Worm (Caenorhabditis elegans) whole organism, L4 larva: ENCODE data around the gene tmem-218.

ENCODE experiments used
- F10B5.3 ChIP-seq: sonication (generic microtip); optimal IDR thresholded peaks from 2 replicates; lab custom pipeline; 2016; ENCODE audit warnings: mild to moderate bottlenecking, missing genetic modification characterization, missing compliant biosample characterization
- F44E2.7 ChIP-seq: fragments of 200-800 bp; sonication (Bioruptor generic); IDR thresholded peaks from 2 replicates; pipeline ENCODE4 v2.1.2; 2022; ENCODE audit warnings: missing genetic modification characterization, missing compliant biosample characterization
- T20F7.1 ChIP-seq: fragments of 200-800 bp; sonication (Bioruptor generic); optimal IDR thresholded peaks from 2 replicates; lab custom pipeline; 2018; ENCODE audit warnings: mild to moderate bottlenecking, missing genetic modification characterization, missing compliant biosample characterization
- T26A8.4 ChIP-seq: fragments of 200-800 bp; sonication (Bioruptor generic); IDR thresholded peaks from 2 replicates; pipeline ENCODE4 v1.3.6; 2022; ENCODE audit warnings: missing genetic modification characterization, missing compliant biosample characterization
- Y5F2A.4 ChIP-seq: fragments of 200-800 bp; sonication (Bioruptor generic); optimal IDR thresholded peaks from 2 replicates; lab custom pipeline; 2018; ENCODE audit warnings: mild to moderate bottlenecking, missing genetic modification characterization, missing compliant biosample characterization
- ZK337.2 ChIP-seq: fragments of 200-800 bp; sonication (Bioruptor generic); IDR thresholded peaks from 2 replicates; pipeline ENCODE4 v1.3.6; 2022; ENCODE audit warnings: missing genetic modification reagents, missing genetic modification characterization, missing compliant biosample characterization
- ZK546.5 ChIP-seq, 2 experiments: sonication (generic microtip); optimal IDR thresholded peaks; 2 replicates each; lab custom pipeline; 2017; ENCODE audit warnings: missing biosample characterization in 2 of 2, missing genetic modification characterization in 2 of 2
- ama-1 ChIP-seq: fragments of 150-350 bp; optimal IDR thresholded peaks from 2 replicates; lab custom pipeline; 2014; ENCODE audit warnings: inconsistent platforms, mixed read lengths
- arid-1 ChIP-seq: fragments of 200-800 bp; sonication (Bioruptor generic); conservative IDR thresholded peaks from 2 replicates; pipeline ENCODE4 v1.3.6; 2022; ENCODE audit warnings: missing genetic modification reagents, missing genetic modification characterization, missing compliant biosample characterization
- ceh-28 ChIP-seq: fragments of 150-350 bp; optimal IDR thresholded peaks from 2 replicates; lab custom pipeline; 2014; ENCODE audit warnings: missing biosample characterization, missing genetic modification reagents, missing genetic modification characterization
- ceh-32 ChIP-seq: sonication (generic microtip); optimal IDR thresholded peaks from 2 replicates; lab custom pipeline; 2016; ENCODE audit warnings: mild to moderate bottlenecking, missing genetic modification characterization, missing compliant biosample characterization; ENCODE audit not compliant: poor library complexity
- ceh-44 ChIP-seq: fragments of 200-800 bp; sonication (Bioruptor generic); IDR thresholded peaks from 2 replicates; pipeline ENCODE4 v1.3.6; 2022; ENCODE audit warnings: missing genetic modification reagents, missing genetic modification characterization, missing compliant biosample characterization
- ceh-82 ChIP-seq: sonication (generic microtip); optimal IDR thresholded peaks from 2 replicates; lab custom pipeline; 2017; ENCODE audit warnings: missing biosample characterization, missing genetic modification characterization
- ctbp-1 ChIP-seq: fragments of 200-800 bp; sonication (Bioruptor generic); IDR thresholded peaks from 2 replicates; pipeline ENCODE4 v1.3.6; 2022; ENCODE audit warnings: missing genetic modification reagents, missing genetic modification characterization, missing compliant biosample characterization
- dmd-8 ChIP-seq: fragments of 200-800 bp; sonication (Bioruptor generic); IDR thresholded peaks from 2 replicates; pipeline ENCODE4 v1.3.6; 2022; ENCODE audit warnings: missing genetic modification characterization, missing compliant biosample characterization
- duxl-1 ChIP-seq: sonication (generic microtip); optimal IDR thresholded peaks from 2 replicates; lab custom pipeline; 2016; ENCODE audit warnings: mild to moderate bottlenecking, missing genetic modification characterization, moderate library complexity, missing compliant biosample characterization; ENCODE audit not compliant: poor library complexity
- egl-27 ChIP-seq: sonication (generic microtip); optimal IDR thresholded peaks from 3 replicates; lab custom pipeline; 2017; ENCODE audit warnings: missing biosample characterization, missing genetic modification reagents, missing genetic modification characterization
- egl-43 ChIP-seq: fragments of 200-800 bp; sonication (Bioruptor generic); IDR thresholded peaks from 2 replicates; pipeline ENCODE4 v1.3.6; 2022; ENCODE audit warnings: missing genetic modification reagents, missing genetic modification characterization, missing compliant biosample characterization
- fos-1 ChIP-seq: fragments of 150-350 bp; optimal IDR thresholded peaks from 2 replicates; lab custom pipeline; 2014; ENCODE audit warnings: missing biosample characterization, missing genetic modification characterization
- hif-1 ChIP-seq, 2 experiments: sonication (generic microtip); optimal IDR thresholded peaks; 2 replicates each; lab custom pipeline; 2016 to 2017; ENCODE audit warnings: missing compliant biosample characterization in 2 of 2, missing genetic modification characterization in 2 of 2, missing genetic modification reagents in 2 of 2, missing genotype in 2 of 2, mild to moderate bottlenecking in 1 of 2
- hlh-11 ChIP-seq: fragments of 200-800 bp; sonication (Bioruptor generic); optimal IDR thresholded peaks from 2 replicates; lab custom pipeline; 2018; ENCODE audit warnings: mild to moderate bottlenecking, missing genetic modification characterization, missing compliant biosample characterization
- hlh-30 ChIP-seq: sonication (generic microtip); optimal IDR thresholded peaks from 2 replicates; lab custom pipeline; 2017; ENCODE audit warnings: antibody characterized with exemption, mild to moderate bottlenecking, missing genetic modification characterization, missing compliant biosample characterization; ENCODE audit not compliant: insufficient read depth
- hmg-1.1 ChIP-seq: fragments of 200-800 bp; sonication (Bioruptor generic); IDR thresholded peaks from 2 replicates; pipeline ENCODE4 v1.3.6; 2022; ENCODE audit warnings: missing genetic modification reagents, missing genetic modification characterization, missing compliant biosample characterization
- lin-15B ChIP-seq: fragments of 150-350 bp; sonication (generic microtip); optimal IDR thresholded peaks from 3 replicates; lab custom pipeline; 2014; ENCODE audit warnings: missing biosample characterization, missing genetic modification characterization
- lin-29 ChIP-seq: fragments of 200-800 bp; sonication (Bioruptor generic); IDR thresholded peaks from 2 replicates; pipeline ENCODE4 v1.3.6; 2022; ENCODE audit warnings: missing genetic modification reagents, missing genetic modification characterization, missing compliant biosample characterization
- lir-3 ChIP-seq: sonication (generic microtip); optimal IDR thresholded peaks from 2 replicates; lab custom pipeline; 2016; ENCODE audit warnings: mild to moderate bottlenecking, missing genetic modification characterization, missing compliant biosample characterization
- mdl-1 ChIP-seq, 2 experiments: fragments of 150-350 bp in 1 of 2; sonication (generic microtip) in 1 of 2; optimal IDR thresholded peaks; 2 replicates each; lab custom pipeline; 2014 to 2017; ENCODE audit warnings: missing biosample characterization in 2 of 2, missing genetic modification characterization in 2 of 2
- mdt-29 ChIP-seq: fragments of 200-800 bp; sonication (Bioruptor generic); IDR thresholded peaks from 2 replicates; pipeline ENCODE4 v1.3.6; 2022; ENCODE audit warnings: missing genetic modification reagents, missing genetic modification characterization, missing compliant biosample characterization
- mep-1 ChIP-seq: fragments of 150-350 bp; sonication (generic microtip); optimal IDR thresholded peaks from 3 replicates; lab custom pipeline; 2014; ENCODE audit warnings: missing biosample characterization, missing genetic modification characterization
- mes-2 ChIP-seq: sonication (generic microtip); optimal IDR thresholded peaks from 2 replicates; lab custom pipeline; 2016; ENCODE audit warnings: missing genotype, mild to moderate bottlenecking, missing genetic modification characterization, missing compliant biosample characterization; ENCODE audit not compliant: poor library complexity, severe bottlenecking
- nhr-10 ChIP-seq: fragments of 150-350 bp; optimal IDR thresholded peaks from 2 replicates; lab custom pipeline; 2014; ENCODE audit warnings: missing biosample characterization, missing genetic modification characterization
- nhr-11 ChIP-seq: fragments of 150-350 bp; optimal IDR thresholded peaks from 2 replicates; lab custom pipeline; 2014; ENCODE audit warnings: missing biosample characterization, missing genetic modification characterization
- nhr-111 ChIP-seq: fragments of 200-800 bp; sonication (Bioruptor generic); optimal IDR thresholded peaks from 2 replicates; lab custom pipeline; 2018; ENCODE audit warnings: mild to moderate bottlenecking, missing genetic modification characterization, missing compliant biosample characterization
- nhr-41 ChIP-seq: fragments of 200-800 bp; sonication (Bioruptor generic); IDR thresholded peaks from 2 replicates; pipeline ENCODE4 v1.3.6; 2022; ENCODE audit warnings: missing genetic modification reagents, missing genetic modification characterization, missing compliant biosample characterization
- nhr-48 ChIP-seq: sonication (generic microtip); optimal IDR thresholded peaks from 2 replicates; lab custom pipeline; 2016; ENCODE audit warnings: mild to moderate bottlenecking, missing genetic modification characterization, missing compliant biosample characterization
- nhr-6 ChIP-seq: fragments of 150-350 bp; optimal IDR thresholded peaks from 2 replicates; lab custom pipeline; 2014; ENCODE audit warnings: missing biosample characterization, missing genetic modification characterization
- pha-4 ChIP-seq, 2 experiments: fragments of 150-350 bp in 1 of 2; fragments of 200-800 bp in 1 of 2; sonication (Bioruptor generic) in 1 of 2; IDR thresholded peaks in 1 of 2; optimal IDR thresholded peaks in 1 of 2; 2 replicates each; pipeline versions ENCODE4 v1.3.6 to Lab custom; 2014 to 2022; ENCODE audit warnings: missing genetic modification characterization in 2 of 2, missing genetic modification reagents in 2 of 2, missing biosample characterization in 1 of 2, missing compliant biosample characterization in 1 of 2
- pqm-1 ChIP-seq: sonication (generic microtip); optimal IDR thresholded peaks from 2 replicates; lab custom pipeline; 2017; ENCODE audit warnings: missing biosample characterization, missing genetic modification characterization
- rbr-2 ChIP-seq: sonication (generic microtip); optimal IDR thresholded peaks from 2 replicates; lab custom pipeline; 2016; ENCODE audit warnings: missing genotype, missing genetic modification characterization, missing compliant biosample characterization
- saeg-2 ChIP-seq: fragments of 200-800 bp; sonication (Bioruptor generic); IDR thresholded peaks from 2 replicates; pipeline ENCODE4 v1.3.6; 2022; ENCODE audit warnings: missing genetic modification reagents, missing genetic modification characterization, missing compliant biosample characterization
- spr-1 ChIP-seq: sonication (generic microtip); optimal IDR thresholded peaks from 2 replicates; lab custom pipeline; 2016; ENCODE audit warnings: mild to moderate bottlenecking, missing genetic modification characterization, missing compliant biosample characterization
- spr-3 ChIP-seq: fragments of 200-800 bp; sonication (Bioruptor generic); optimal IDR thresholded peaks from 2 replicates; lab custom pipeline; 2018; ENCODE audit warnings: mild to moderate bottlenecking, missing genetic modification characterization, missing compliant biosample characterization
- tag-97 ChIP-seq: fragments of 200-800 bp; sonication (Bioruptor generic); IDR thresholded peaks from 2 replicates; pipeline ENCODE4 v1.3.6; 2022; ENCODE audit warnings: missing genetic modification characterization, missing compliant biosample characterization
- tra-1 ChIP-seq: fragments of 200-800 bp; sonication (Bioruptor generic); IDR thresholded peaks from 2 replicates; pipeline ENCODE4 v1.3.6; 2022; ENCODE audit warnings: missing genetic modification reagents, missing genetic modification characterization, missing compliant biosample characterization
- unc-130 ChIP-seq: sonication (generic microtip); optimal IDR thresholded peaks from 2 replicates; lab custom pipeline; 2016; ENCODE audit warnings: missing genetic modification reagents, missing genetic modification characterization, missing compliant biosample characterization
- unc-62 ChIP-seq, 3 experiments: fragments of 150-350 bp in 1 of 3; sonication (generic microtip); optimal IDR thresholded peaks in 2 of 3; peaks in 1 of 3; 1 replicate in 1 of 3; 2 replicates in 2 of 3; lab custom pipeline; 2014 to 2017; ENCODE audit warnings: missing biosample characterization in 3 of 3, missing genetic modification characterization in 3 of 3, missing genetic modification reagents in 3 of 3, missing genotype in 1 of 3
- zag-1 ChIP-seq: fragments of 150-350 bp; optimal IDR thresholded peaks from 2 replicates; lab custom pipeline; 2014; ENCODE audit warnings: missing biosample characterization, missing genetic modification characterization
- zfp-3 ChIP-seq: fragments of 200-800 bp; sonication (Bioruptor generic); conservative IDR thresholded peaks from 2 replicates; pipeline ENCODE4 v1.3.6; 2022; ENCODE audit warnings: missing genetic modification reagents, missing genetic modification characterization, missing compliant biosample characterization
- zip-11 ChIP-seq: fragments of 200-800 bp; sonication (Bioruptor generic); IDR thresholded peaks from 2 replicates; pipeline ENCODE4 v1.3.6; 2022; ENCODE audit warnings: missing genetic modification characterization, missing compliant biosample characterization
- ztf-7 ChIP-seq: fragments of 150-350 bp; optimal IDR thresholded peaks from 2 replicates; lab custom pipeline; 2014; ENCODE audit warnings: missing biosample characterization, missing genetic modification characterization

Gene tmem-218

ce11 chrX:17633166-17633565 lies 16.3 kb upstream of the tmem-218 start:
- TF ChIP-seq fos-1 (tag; lab: Kevin White, UChicago) (no peak), lir-3 (tag; lab: Kevin White, UChicago) (no peak), ztf-7 (tag; lab: Kevin White, UChicago) (no peak), zip-11 (no peak), F44E2.7 (GFP tag; lab: Robert Waterston, UW) (no peak), ZK546.5 (tag; optimal IDR thresholded peaks at IDR 0.05; lab: Kevin White, UChicago) (no peak), unc-62 (GFP tag; optimal IDR thresholded peaks at IDR 0.05 in 1 of 2; lab: Kevin White, UChicago) (peak in 1 of 2 experiments; percentile 95), unc-62 (tag; optimal IDR thresholded peaks at IDR 0.05; lab: Kevin White, UChicago) (no peak), pqm-1 (no peak), dmd-8 (no peak), saeg-2 (GFP tag; lab: Robert Waterston, UW) (peak; percentile 86; the same call in 1 of the 2 replicates), nhr-11 (tag; lab: Kevin White, UChicago) (peak; percentile 38), T20F7.1 (GFP tag; lab: Kevin White, UChicago) (no peak), ceh-32 (tag; lab: Kevin White, UChicago) (no peak), mes-2 (no peak), nhr-6 (tag; lab: Kevin White, UChicago) (no peak), tra-1 (peak; percentile 60; the same call in 1 of the 2 replicates), nhr-48 (tag; lab: Kevin White, UChicago) (peak; percentile 95), Y5F2A.4 (GFP tag; lab: Kevin White, UChicago) (no peak), hlh-11 (peak; percentile 91), zfp-3 (GFP tag; lab: Robert Waterston, UW) (no peak), mdt-29 (GFP tag; lab: Robert Waterston, UW) (no peak), nhr-41 (GFP tag; lab: Robert Waterston, UW) (no peak), arid-1 (GFP tag; lab: Robert Waterston, UW) (no peak), nhr-111 (GFP tag; lab: Kevin White, UChicago) (no peak), egl-27 (tag; lab: Kevin White, UChicago) (no peak), nhr-10 (tag; lab: Kevin White, UChicago) (no peak), ceh-44 (no peak), rbr-2 (tag; lab: Kevin White, UChicago) (peak; percentile 21), hif-1 (tag; optimal IDR thresholded peaks at IDR 0.05; lab: Kevin White, UChicago) (peak; percentile 45 to 83), lin-15B (no peak), ceh-28 (tag; lab: Kevin White, UChicago) (no peak), hmg-1.1 (GFP tag; lab: Robert Waterston, UW) (peak; percentile 35; the same call in 1 of the 2 replicates), T26A8.4 (0 out of 2 replicates have a peak, but pooled peaks have one; percentile 39), duxl-1 (tag; lab: Kevin White, UChicago) (no peak), mep-1 (peak; percentile 21), hlh-30 (peak; percentile 96), unc-130 (GFP tag; lab: Kevin White, UChicago) (no peak), ctbp-1 (GFP tag; lab: Robert Waterston, UW) (0 out of 2 replicates have a peak, but pooled peaks have one; percentile 17), ama-1 (no peak), lin-29 (GFP tag; lab: Robert Waterston, UW) (no peak), ZK337.2 (no peak), zag-1 (tag; lab: Kevin White, UChicago) (no peak), mdl-1 (tag; optimal IDR thresholded peaks at IDR 0.05; lab: Kevin White, UChicago) (peak; percentile 85 to 88), egl-43 (GFP tag; lab: Robert Waterston, UW) (no peak), F10B5.3 (tag; lab: Kevin White, UChicago) (no peak), spr-1 (peak; percentile 19), spr-3 (GFP tag; lab: Kevin White, UChicago) (no peak), ceh-82 (no peak), tag-97 (no peak), pha-4 (GFP tag; IDR thresholded peaks at IDR 0.05; lab: Robert Waterston, UW) (no peak), pha-4 (tag; optimal IDR thresholded peaks at IDR 0.05; lab: Kevin White, UChicago) (no peak)
